Worm (Caenorhabditis elegans) whole organism, L2 larva: ENCODE measurements around the gene C09G9.3.

Experiments
- C34F6.9 ChIP-seq: fragments of 150-350 bp; optimal IDR thresholded peaks from 2 replicates; lab custom pipeline; 2014; ENCODE audit warnings: missing biosample characterization, missing genetic modification characterization
- F13H6.1 ChIP-seq: sonication (generic microtip); optimal IDR thresholded peaks from 2 replicates; lab custom pipeline; 2016; ENCODE audit warnings: missing genetic modification characterization, missing compliant biosample characterization
- ZK546.5 ChIP-seq: sonication (generic microtip); optimal IDR thresholded peaks from 2 replicates; lab custom pipeline; 2017; ENCODE audit warnings: missing biosample characterization, missing genetic modification characterization
- ama-1 ChIP-seq: fragments of 150-350 bp; optimal IDR thresholded peaks from 2 replicates; lab custom pipeline; 2018; ENCODE audit warnings: inconsistent platforms
- blmp-1 ChIP-seq: sonication (generic microtip); optimal IDR thresholded peaks from 2 replicates; lab custom pipeline; 2017; ENCODE audit warnings: missing genetic modification characterization, mild to moderate bottlenecking, missing compliant biosample characterization, antibody characterized with exemption, moderate library complexity; ENCODE audit not compliant: insufficient read depth
- ceh-82 ChIP-seq: fragments of 150-350 bp; optimal IDR thresholded peaks from 2 replicates; lab custom pipeline; 2014; ENCODE audit warnings: missing biosample characterization, missing genetic modification characterization
- crh-2 ChIP-seq: sonication (generic microtip); optimal IDR thresholded peaks from 2 replicates; lab custom pipeline; 2017; ENCODE audit warnings: missing biosample characterization, missing genetic modification characterization
- dmd-4 ChIP-seq: sonication (generic microtip); optimal IDR thresholded peaks from 2 replicates; lab custom pipeline; 2017; ENCODE audit warnings: missing biosample characterization, missing genetic modification characterization
- egl-27 ChIP-seq: sonication (generic microtip); optimal IDR thresholded peaks from 3 replicates; lab custom pipeline; 2017; ENCODE audit warnings: missing biosample characterization, missing genetic modification reagents, missing genetic modification characterization
- elt-1 ChIP-seq: fragments of 150-350 bp; optimal IDR thresholded peaks from 2 replicates; lab custom pipeline; 2014; ENCODE audit warnings: missing biosample characterization, missing genetic modification characterization
- elt-3 ChIP-seq: sonication (generic microtip); optimal IDR thresholded peaks from 2 replicates; lab custom pipeline; 2017; ENCODE audit warnings: missing biosample characterization, missing genetic modification characterization
- fos-1 ChIP-seq: fragments of 150-350 bp; optimal IDR thresholded peaks from 2 replicates; lab custom pipeline; 2014; ENCODE audit warnings: missing biosample characterization, missing genetic modification characterization
- gmeb-1 ChIP-seq: fragments of 150-350 bp; optimal IDR thresholded peaks from 2 replicates; lab custom pipeline; 2014; ENCODE audit warnings: missing biosample characterization, missing genetic modification characterization
- lin-11 ChIP-seq: fragments of 150-350 bp; sonication (generic microtip); optimal IDR thresholded peaks from 2 replicates; lab custom pipeline; 2014; ENCODE audit warnings: missing biosample characterization, missing genetic modification characterization, inconsistent platforms, mixed read lengths
- lin-13 ChIP-seq: fragments of 150-350 bp; optimal IDR thresholded peaks from 2 replicates; lab custom pipeline; 2014; ENCODE audit warnings: missing biosample characterization, missing genetic modification reagents, missing genetic modification characterization
- lsy-2 ChIP-seq, 2 experiments: fragments of 150-350 bp in 1 of 2; sonication (generic microtip) in 1 of 2; optimal IDR thresholded peaks; 2 replicates each; lab custom pipeline; 2014 to 2017; ENCODE audit warnings: missing biosample characterization in 2 of 2, missing genetic modification characterization in 2 of 2
- mab-5 ChIP-seq: fragments of 150-350 bp; optimal IDR thresholded peaks from 2 replicates; lab custom pipeline; 2014; ENCODE audit warnings: missing biosample characterization, missing genetic modification characterization
- mbf-1 ChIP-seq: sonication (generic microtip); optimal IDR thresholded peaks from 2 replicates; lab custom pipeline; 2017; ENCODE audit warnings: missing biosample characterization, missing genetic modification characterization
- mdl-1 ChIP-seq, 2 experiments: fragments of 150-350 bp in 1 of 2; sonication (generic microtip) in 1 of 2; optimal IDR thresholded peaks; 2 replicates each; lab custom pipeline; 2017; ENCODE audit warnings: missing biosample characterization in 2 of 2, missing genetic modification characterization in 2 of 2
- nhr-11 ChIP-seq: fragments of 150-350 bp; optimal IDR thresholded peaks from 2 replicates; lab custom pipeline; 2014; ENCODE audit warnings: missing biosample characterization, missing genetic modification characterization
- nhr-12 ChIP-seq: fragments of 150-350 bp; optimal IDR thresholded peaks from 2 replicates; lab custom pipeline; 2014; ENCODE audit warnings: missing biosample characterization, missing genetic modification characterization
- nhr-129 ChIP-seq: fragments of 150-350 bp; optimal IDR thresholded peaks from 2 replicates; lab custom pipeline; 2014; ENCODE audit warnings: missing biosample characterization, missing genetic modification characterization
- nhr-21 ChIP-seq: fragments of 150-350 bp; optimal IDR thresholded peaks from 2 replicates; lab custom pipeline; 2014; ENCODE audit warnings: missing biosample characterization, missing genetic modification characterization
- nhr-23 ChIP-seq: fragments of 150-350 bp; optimal IDR thresholded peaks from 2 replicates; lab custom pipeline; 2014; ENCODE audit warnings: missing biosample characterization, missing genetic modification reagents, missing genetic modification characterization
- nhr-237 ChIP-seq: fragments of 150-350 bp; optimal IDR thresholded peaks from 2 replicates; lab custom pipeline; 2014; ENCODE audit warnings: missing biosample characterization, missing genetic modification characterization
- nhr-25 ChIP-seq: fragments of 150-350 bp; sonication (generic microtip); optimal IDR thresholded peaks from 3 replicates; lab custom pipeline; 2014; ENCODE audit warnings: missing biosample characterization, missing genetic modification characterization
- nhr-6 ChIP-seq: fragments of 150-350 bp; optimal IDR thresholded peaks from 2 replicates; lab custom pipeline; 2014; ENCODE audit warnings: missing biosample characterization, missing genetic modification characterization
- sem-4 ChIP-seq: fragments of 150-350 bp; optimal IDR thresholded peaks from 2 replicates; lab custom pipeline; 2014; ENCODE audit warnings: missing biosample characterization, missing genetic modification reagents, missing genetic modification characterization
- skn-1 ChIP-seq: sonication (generic microtip); optimal IDR thresholded peaks from 2 replicates; lab custom pipeline; 2017; ENCODE audit warnings: missing biosample characterization, missing genetic modification characterization
- sma-3 ChIP-seq: sonication (generic microtip); optimal IDR thresholded peaks from 2 replicates; lab custom pipeline; 2016; ENCODE audit warnings: missing genetic modification reagents, missing genetic modification characterization, missing compliant biosample characterization
- sma-9 ChIP-seq, 2 experiments: fragments of 150-350 bp in 1 of 2; sonication (generic microtip) in 1 of 2; optimal IDR thresholded peaks; 2 replicates each; lab custom pipeline; 2014 to 2016; ENCODE audit warnings: missing genetic modification characterization in 2 of 2, mild to moderate bottlenecking in 1 of 2, missing biosample characterization in 1 of 2, missing compliant biosample characterization in 1 of 2, missing genetic modification reagents in 1 of 2, moderate library complexity in 1 of 2
- snpc-4 ChIP-seq: fragments of 150-350 bp; optimal IDR thresholded peaks from 2 replicates; lab custom pipeline; 2014; ENCODE audit warnings: missing biosample characterization, missing genetic modification characterization
- unc-39 ChIP-seq: fragments of 150-350 bp; optimal IDR thresholded peaks from 2 replicates; lab custom pipeline; 2014; ENCODE audit warnings: missing biosample characterization, missing genetic modification characterization
- unc-55 ChIP-seq: fragments of 150-350 bp; sonication (generic microtip); optimal IDR thresholded peaks from 3 replicates; lab custom pipeline; 2014; ENCODE audit warnings: missing biosample characterization, missing genetic modification reagents, missing genetic modification characterization
- unc-62 ChIP-seq: fragments of 150-350 bp; optimal IDR thresholded peaks from 2 replicates; lab custom pipeline; 2014; ENCODE audit warnings: missing biosample characterization, missing genetic modification reagents, missing genetic modification characterization
- zag-1 ChIP-seq: fragments of 150-350 bp; optimal IDR thresholded peaks from 2 replicates; lab custom pipeline; 2014; ENCODE audit warnings: missing biosample characterization, missing genetic modification characterization
- ztf-1 ChIP-seq: fragments of 200-800 bp; sonication (Bioruptor generic); conservative IDR thresholded peaks from 2 replicates; pipeline ENCODE4 v1.3.6; 2022; ENCODE audit warnings: missing genetic modification characterization, missing compliant biosample characterization
- ztf-11 ChIP-seq: sonication (generic microtip); optimal IDR thresholded peaks from 2 replicates; lab custom pipeline; 2017; ENCODE audit warnings: missing biosample characterization, missing genetic modification characterization
- ztf-4 ChIP-seq: fragments of 150-350 bp; optimal IDR thresholded peaks from 2 replicates; lab custom pipeline; 2014; ENCODE audit warnings: missing biosample characterization, missing genetic modification characterization

The C09G9.3 gene

DNA sequence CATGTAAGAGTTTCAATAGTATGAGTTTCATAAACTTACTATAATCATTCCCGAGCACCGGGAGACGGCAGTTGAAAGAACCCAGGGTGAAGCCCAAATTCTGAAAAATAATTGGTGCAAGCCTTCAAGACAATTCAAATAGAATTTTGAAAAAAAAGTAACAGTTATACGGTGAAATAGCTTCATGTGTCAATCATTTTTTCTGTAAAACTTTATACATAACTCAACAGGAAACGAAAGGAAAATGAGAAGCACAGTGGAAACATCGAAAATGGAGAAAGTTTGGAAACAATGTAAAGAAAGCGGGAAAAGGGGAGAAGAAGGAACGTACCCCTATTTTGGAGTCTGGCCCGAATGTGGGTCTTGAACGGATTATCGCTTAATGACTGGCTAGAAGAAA lies at the start of gene C09G9.3:
Gene C09G9.3 (minus strand): TSS at position 101 of the 400 bp plus-strand sequence.
- TF ChIP-seq ztf-1 (GFP tag; lab: Robert Waterston, UW) = no peak
- no peak for TF ChIP-seq ZK546.5 (tag; lab: Kevin White, UChicago)
- TF ChIP-seq lin-11 (tag; lab: Kevin White, UChicago) = no peak

- TF ChIP-seq lsy-2 (tag; optimal IDR thresholded peaks at IDR 0.05; lab: Kevin White, UChicago) (peak in 1 of 2 experiments; percentile 0), blmp-1 (peak; percentile 43), nhr-129 (tag; lab: Kevin White, UChicago) (peak; percentile 70), mab-5 (tag; lab: Kevin White, UChicago) (no peak), gmeb-1 (tag; lab: Kevin White, UChicago) (no peak), nhr-12 (tag; lab: Kevin White, UChicago) (no peak), crh-2 (peak; percentile 41), nhr-11 (no peak), F13H6.1 (tag; lab: Kevin White, UChicago) (peak; percentile 55), fos-1 (tag; lab: Kevin White, UChicago) (peak; percentile 56), nhr-25 (tag; lab: Kevin White, UChicago) (peak; percentile 65), ceh-82 (tag; lab: Kevin White, UChicago) (no peak), dmd-4 (tag; lab: Kevin White, UChicago) (no peak), sma-3 (GFP tag; lab: Kevin White, UChicago) (peak; percentile 44), unc-55 (GFP tag; lab: Kevin White, UChicago) (no peak), egl-27 (peak; percentile 7)
Observed at ce11 chrIV:8921956-8922355, 49.1 kb upstream of the C09G9.3 start, which contains the start of gene D1046.16. Gene D1046.16, plus strand, starts transcription at chrIV:8922150.

DNA sequence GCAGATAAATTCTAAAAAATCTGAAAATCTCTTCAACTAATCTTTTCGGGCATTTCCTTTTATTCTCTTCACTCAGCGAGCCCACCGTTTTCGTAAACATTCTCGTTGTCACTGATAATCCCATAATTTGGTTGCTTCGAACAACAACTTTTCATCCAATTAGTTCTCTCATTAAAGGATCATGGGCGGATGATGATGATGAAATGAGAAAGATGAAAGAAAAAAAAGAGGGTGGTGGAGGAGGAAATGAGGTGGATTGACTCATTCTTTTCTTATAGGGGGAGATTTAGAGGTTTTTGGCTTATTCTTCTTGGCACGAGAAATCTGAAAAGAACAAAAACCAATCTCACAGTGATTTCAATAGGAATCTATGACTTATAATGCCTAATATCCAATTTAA lies 48.3 kb upstream of the C09G9.3 start:
- no peak for TF ChIP-seq unc-39
- no peak for TF ChIP-seq nhr-12 (tag; lab: Kevin White, UChicago)
- TF ChIP-seq ceh-82 (tag; lab: Kevin White, UChicago) = no peak
- peak; percentile 35 for TF ChIP-seq C34F6.9 (tag; lab: Kevin White, UChicago)
- no peak for TF ChIP-seq zag-1 (tag; lab: Kevin White, UChicago)
- no peak for TF ChIP-seq blmp-1
- TF ChIP-seq mab-5 (tag; lab: Kevin White, UChicago) = no peak
- TF ChIP-seq nhr-237 (tag; lab: Kevin White, UChicago) = no peak
- TF ChIP-seq sma-9 (GFP tag; optimal IDR thresholded peaks at IDR 0.05; lab: Kevin White, UChicago) = peak; percentile 0
- TF ChIP-seq sma-9 (tag; optimal IDR thresholded peaks at IDR 0.05; lab: Kevin White, UChicago) = no peak
- no peak for TF ChIP-seq sem-4
- TF ChIP-seq ama-1 (lab: Kevin White, UChicago) = no peak
- TF ChIP-seq crh-2 = no peak
- TF ChIP-seq nhr-23 (tag; lab: Kevin White, UChicago) = no peak
- no peak for TF ChIP-seq lsy-2 (tag; optimal IDR thresholded peaks at IDR 0.05; lab: Kevin White, UChicago)
- TF ChIP-seq ztf-4 = no peak
- TF ChIP-seq egl-27 = no peak
- TF ChIP-seq nhr-6 (tag; lab: Kevin White, UChicago) = no peak
- TF ChIP-seq mbf-1 (tag; lab: Kevin White, UChicago) = no peak
- TF ChIP-seq snpc-4 (tag; lab: Kevin White, UChicago) = no peak
- no peak for TF ChIP-seq elt-1
- TF ChIP-seq skn-1 (tag; lab: Kevin White, UChicago) = no peak
- TF ChIP-seq fos-1 (tag; lab: Kevin White, UChicago) = peak; percentile 14

ce11 chrIV:8920284-8920806 lies 47.5 kb upstream of the C09G9.3 start:
- no peak for TF ChIP-seq elt-3 (tag; lab: Kevin White, UChicago)
- peak; percentile 29 for TF ChIP-seq lin-13 (GFP tag; lab: Kevin White, UChicago)
- no peak for TF ChIP-seq mdl-1 (tag; optimal IDR thresholded peaks at IDR 0.05; lab: Kevin White, UChicago)
- peak; percentile 13 for TF ChIP-seq nhr-21 (tag; lab: Kevin White, UChicago)
- TF ChIP-seq unc-62 = no peak
- peak in 1 of 2 experiments; percentile 49 for TF ChIP-seq lsy-2 (tag; optimal IDR thresholded peaks at IDR 0.05; lab: Kevin White, UChicago)
- no peak for TF ChIP-seq elt-1
- peak; percentile 38 for TF ChIP-seq F13H6.1 (tag; lab: Kevin White, UChicago)
- peak; percentile 6 for TF ChIP-seq unc-55 (GFP tag; lab: Kevin White, UChicago)
- peak; percentile 4 for TF ChIP-seq crh-2
- TF ChIP-seq ztf-11 (tag; lab: Kevin White, UChicago) = no peak
- peak; percentile 12 for TF ChIP-seq fos-1 (tag; lab: Kevin White, UChicago)
- peak; percentile 28 for TF ChIP-seq C34F6.9 (tag; lab: Kevin White, UChicago)
- TF ChIP-seq sma-9 (GFP tag; optimal IDR thresholded peaks at IDR 0.05; lab: Kevin White, UChicago) = peak; percentile 28
- no peak for TF ChIP-seq sma-9 (tag; optimal IDR thresholded peaks at IDR 0.05; lab: Kevin White, UChicago)
